Worm (Caenorhabditis elegans) whole organism, young adult: ENCODE measurements around the gene hot-1.

Source experiments
- nfya-2 ChIP-seq: fragments of 200-800 bp; sonication (Bioruptor generic); IDR thresholded peaks from 2 replicates; pipeline ENCODE4 v1.3.6; 2022; ENCODE audit warnings: missing genetic modification reagents, missing genetic modification characterization, missing compliant biosample characterization
- unc-62 ChIP-seq: fragments of 150-350 bp; optimal IDR thresholded peaks from 2 replicates; lab custom pipeline; 2014; ENCODE audit warnings: missing biosample characterization, missing genetic modification reagents, missing genetic modification characterization

- no peak for TF ChIP-seq nfya-2 (GFP tag; lab: Robert Waterston, UW)
- no peak for TF ChIP-seq unc-62 (GFP tag; lab: Kevin White, UChicago)
Measured at ce11 chrV:14615671-14616070, 5.3 kb upstream of the hot-1 start.
